Worm (Caenorhabditis elegans) whole organism, young adult: ENCODE data around the gene Y58A7A.5.

ENCODE experiments used
- B0035.1 ChIP-seq: sonication (generic microtip); optimal IDR thresholded peaks from 2 replicates; lab custom pipeline; 2016; ENCODE audit warnings: missing genetic modification characterization, mild to moderate bottlenecking, missing compliant biosample characterization, missing genotype, missing genetic modification reagents
- B0261.1 ChIP-seq: sonication (generic microtip); optimal IDR thresholded peaks from 2 replicates; lab custom pipeline; 2016; ENCODE audit warnings: mild to moderate bottlenecking, missing genetic modification characterization, moderate library complexity, missing compliant biosample characterization
- C06A6.2 ChIP-seq: fragments of 200-800 bp; sonication (Bioruptor generic); conservative IDR thresholded peaks from 2 replicates; pipeline ENCODE4 v1.3.6; 2022; ENCODE audit warnings: missing genetic modification characterization, missing compliant biosample characterization
- F33H1.4 ChIP-seq: fragments of 200-800 bp; sonication (Bioruptor generic); IDR thresholded peaks from 2 replicates; pipeline ENCODE4 v1.3.6; 2022; ENCODE audit warnings: missing genetic modification reagents, missing genetic modification characterization, missing compliant biosample characterization
- F39B2.1 ChIP-seq: fragments of 200-800 bp; sonication (Bioruptor generic); IDR thresholded peaks from 2 replicates; pipeline ENCODE4 v1.3.6; 2022; ENCODE audit warnings: missing genetic modification reagents, missing genetic modification characterization, missing compliant biosample characterization
- F57C9.4 ChIP-seq: sonication (generic microtip); optimal IDR thresholded peaks from 2 replicates; lab custom pipeline; 2017; ENCODE audit warnings: mild to moderate bottlenecking, missing genetic modification characterization, missing compliant biosample characterization
- K12H6.12 ChIP-seq: fragments of 200-800 bp; sonication (Bioruptor generic); optimal IDR thresholded peaks from 2 replicates; lab custom pipeline; 2018; ENCODE audit warnings: mild to moderate bottlenecking, missing genetic modification characterization, missing compliant biosample characterization
- T26A5.8 ChIP-seq: sonication (generic microtip); optimal IDR thresholded peaks from 2 replicates; lab custom pipeline; 2016; ENCODE audit warnings: missing genetic modification characterization, missing compliant biosample characterization
- Y53F4B.3 ChIP-seq: fragments of 200-800 bp; sonication (Bioruptor generic); IDR thresholded peaks from 2 replicates; pipeline ENCODE4 v1.3.6; 2022; ENCODE audit warnings: missing genetic modification reagents, missing genetic modification characterization, missing compliant biosample characterization
- Y56A3A.18 ChIP-seq: fragments of 200-800 bp; sonication (Bioruptor generic); IDR thresholded peaks from 2 replicates; pipeline ENCODE4 v1.3.6; 2022; ENCODE audit warnings: missing genetic modification reagents, missing genetic modification characterization, missing compliant biosample characterization
- ama-1 ChIP-seq, 3 experiments: fragments of 150-350 bp in 1 of 3; sonication (generic microtip) in 2 of 3; optimal IDR thresholded peaks; 2 replicates each; lab custom pipeline; 2014 to 2018; ENCODE audit warnings: missing biosample characterization in 2 of 3, missing genetic modification characterization in 2 of 3, missing genetic modification reagents in 2 of 3
- athp-1 ChIP-seq: sonication (generic microtip); optimal IDR thresholded peaks from 2 replicates; lab custom pipeline; 2017; ENCODE audit warnings: mild to moderate bottlenecking, missing genetic modification characterization, missing compliant biosample characterization
- attf-5 ChIP-seq: fragments of 200-800 bp; sonication (Bioruptor generic); optimal IDR thresholded peaks from 2 replicates; lab custom pipeline; 2018; ENCODE audit warnings: mild to moderate bottlenecking, missing genetic modification characterization, missing compliant biosample characterization
- bed-2 ChIP-seq: fragments of 200-800 bp; sonication (Bioruptor generic); IDR thresholded peaks from 2 replicates; pipeline ENCODE4 v1.3.6; 2022; ENCODE audit warnings: missing genetic modification reagents, missing genetic modification characterization, missing compliant biosample characterization
- cebp-1 ChIP-seq, 2 experiments: fragments of 200-800 bp in 1 of 2; sonication (Bioruptor generic) in 1 of 2; sonication (generic microtip) in 1 of 2; IDR thresholded peaks in 1 of 2; optimal IDR thresholded peaks in 1 of 2; 2 replicates each; pipeline versions ENCODE4 v1.3.6 to Lab custom; 2017 to 2022; ENCODE audit warnings: missing compliant biosample characterization in 2 of 2, missing genetic modification characterization in 2 of 2, mild to moderate bottlenecking in 1 of 2, missing genetic modification reagents in 1 of 2, moderate library complexity in 1 of 2
- cebp-2 ChIP-seq: fragments of 200-800 bp; sonication (Bioruptor generic); IDR thresholded peaks from 2 replicates; pipeline ENCODE4 v1.3.6; 2022; ENCODE audit warnings: missing genetic modification characterization, missing compliant biosample characterization
- ceh-27 ChIP-seq: fragments of 200-800 bp; sonication (Bioruptor generic); optimal IDR thresholded peaks from 2 replicates; lab custom pipeline; 2018; ENCODE audit warnings: mild to moderate bottlenecking, missing genetic modification characterization, moderate library complexity, missing compliant biosample characterization
- efl-1 ChIP-seq: fragments of 150-350 bp; optimal IDR thresholded peaks from 2 replicates; lab custom pipeline; 2014; ENCODE audit warnings: missing biosample characterization, missing genetic modification reagents, missing genetic modification characterization
- egl-18 ChIP-seq: fragments of 200-800 bp; sonication (Bioruptor generic); IDR thresholded peaks from 2 replicates; pipeline ENCODE4 v1.3.6; 2022; ENCODE audit warnings: missing genetic modification reagents, missing genetic modification characterization, missing compliant biosample characterization
- hlh-12 ChIP-seq: sonication (generic microtip); optimal IDR thresholded peaks from 2 replicates; lab custom pipeline; 2016; ENCODE audit warnings: missing genetic modification characterization, missing compliant biosample characterization
- hrde-1 ChIP-seq: sonication (generic microtip); optimal IDR thresholded peaks from 2 replicates; lab custom pipeline; 2016; ENCODE audit warnings: missing genetic modification characterization, mild to moderate bottlenecking, missing compliant biosample characterization, moderate library complexity, missing genotype, missing genetic modification reagents, borderline replicate concordance
- let-526 ChIP-seq: fragments of 200-800 bp; sonication (Bioruptor generic); IDR thresholded peaks from 2 replicates; pipeline ENCODE4 v1.3.6; 2022; ENCODE audit warnings: missing genetic modification reagents, missing genetic modification characterization, missing compliant biosample characterization
- mes-4 ChIP-seq: sonication (generic microtip); optimal IDR thresholded peaks from 2 replicates; lab custom pipeline; 2016; ENCODE audit warnings: missing genotype, missing genetic modification characterization, missing compliant biosample characterization
- nfya-2 ChIP-seq: fragments of 200-800 bp; sonication (Bioruptor generic); IDR thresholded peaks from 2 replicates; pipeline ENCODE4 v1.3.6; 2022; ENCODE audit warnings: missing genetic modification reagents, missing genetic modification characterization, missing compliant biosample characterization
- nhr-27 ChIP-seq: fragments of 200-800 bp; sonication (Bioruptor generic); optimal IDR thresholded peaks from 2 replicates; lab custom pipeline; 2018; ENCODE audit warnings: mild to moderate bottlenecking, missing genetic modification characterization, moderate library complexity, missing compliant biosample characterization
- nhr-80 ChIP-seq: sonication (generic microtip); optimal IDR thresholded peaks from 2 replicates; lab custom pipeline; 2016; ENCODE audit warnings: missing genetic modification characterization, missing compliant biosample characterization
- repo-1 ChIP-seq: sonication (generic microtip); optimal IDR thresholded peaks from 2 replicates; lab custom pipeline; 2017; ENCODE audit warnings: mild to moderate bottlenecking, missing genetic modification characterization, missing compliant biosample characterization
- sdz-38 ChIP-seq: sonication (generic microtip); optimal IDR thresholded peaks from 2 replicates; lab custom pipeline; 2016; ENCODE audit warnings: missing genotype, missing genetic modification characterization, missing compliant biosample characterization
- snpc-1.1 ChIP-seq: sonication (generic microtip); optimal IDR thresholded peaks from 2 replicates; lab custom pipeline; 2017; ENCODE audit warnings: missing genetic modification characterization, mild to moderate bottlenecking, missing compliant biosample characterization, antibody characterized with exemption, moderate library complexity, missing genotype, missing genetic modification reagents; ENCODE audit not compliant: insufficient read depth
- snpc-3.4 ChIP-seq: sonication (generic microtip); optimal IDR thresholded peaks from 2 replicates; lab custom pipeline; 2017; ENCODE audit warnings: missing genetic modification characterization, mild to moderate bottlenecking, missing compliant biosample characterization, antibody characterized with exemption, moderate library complexity, missing genotype, missing genetic modification reagents
- sptf-2 ChIP-seq: fragments of 200-800 bp; sonication (Bioruptor generic); optimal IDR thresholded peaks from 2 replicates; lab custom pipeline; 2018; ENCODE audit warnings: mild to moderate bottlenecking, missing genetic modification characterization, missing compliant biosample characterization
- tlf-1 ChIP-seq: fragments of 200-800 bp; sonication (Bioruptor generic); optimal IDR thresholded peaks from 2 replicates; lab custom pipeline; 2018; ENCODE audit warnings: mild to moderate bottlenecking, missing genetic modification characterization, missing compliant biosample characterization
- unc-62 ChIP-seq: fragments of 150-350 bp; optimal IDR thresholded peaks from 2 replicates; lab custom pipeline; 2014; ENCODE audit warnings: missing biosample characterization, missing genetic modification reagents, missing genetic modification characterization
- zfh-2 ChIP-seq: fragments of 200-800 bp; sonication (Bioruptor generic); conservative IDR thresholded peaks from 2 replicates; pipeline ENCODE4 v1.3.6; 2022; ENCODE audit warnings: missing genetic modification reagents, missing genetic modification characterization, missing compliant biosample characterization
- zim-3 ChIP-seq: sonication (generic microtip); optimal IDR thresholded peaks from 2 replicates; lab custom pipeline; 2017; ENCODE audit warnings: mild to moderate bottlenecking, missing genetic modification characterization, moderate library complexity, missing compliant biosample characterization
- ztf-18 ChIP-seq: sonication (generic microtip); optimal IDR thresholded peaks from 2 replicates; lab custom pipeline; 2016; ENCODE audit warnings: missing genotype, mild to moderate bottlenecking, missing genetic modification characterization, missing compliant biosample characterization
- ztf-22 ChIP-seq: fragments of 200-800 bp; sonication (Bioruptor generic); optimal IDR thresholded peaks from 2 replicates; lab custom pipeline; 2018; ENCODE audit warnings: mild to moderate bottlenecking, missing genetic modification characterization, moderate library complexity, missing compliant biosample characterization
- ztf-28 ChIP-seq: fragments of 200-800 bp; sonication (Bioruptor generic); IDR thresholded peaks from 2 replicates; pipeline ENCODE4 v1.3.6; 2022; ENCODE audit warnings: missing genetic modification reagents, missing genetic modification characterization, missing compliant biosample characterization
- ztf-3 ChIP-seq: fragments of 200-800 bp; sonication (Bioruptor generic); optimal IDR thresholded peaks from 2 replicates; lab custom pipeline; 2018; ENCODE audit warnings: mild to moderate bottlenecking, missing genetic modification characterization, missing compliant biosample characterization

Y58A7A.5 gene

DNA sequence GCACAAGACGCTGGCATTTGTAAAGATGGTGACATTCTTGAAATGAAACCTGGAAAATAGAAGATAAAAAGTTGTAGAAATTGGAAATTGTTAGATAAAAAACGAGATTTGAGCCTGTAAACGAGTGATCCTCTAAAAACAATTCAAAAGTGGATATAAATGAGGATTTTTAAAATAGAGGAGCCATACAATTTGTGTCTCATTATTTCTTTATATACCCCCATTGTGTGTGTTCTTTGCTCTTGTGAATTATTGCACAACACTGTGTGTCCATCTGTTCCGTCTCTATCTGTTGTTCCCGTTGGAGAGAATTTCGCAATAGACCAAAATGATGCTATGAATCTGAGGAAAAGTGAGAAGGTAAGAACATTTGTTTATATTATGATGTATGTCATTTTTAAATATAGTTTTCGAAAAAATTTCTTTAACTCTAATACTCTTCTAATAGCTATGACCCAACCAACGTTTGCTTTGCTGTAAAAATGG, at the start of gene Y58A7A.5:
TSS of gene Y58A7A.5 (minus strand) at position 51 of the 486 bp plus-strand sequence.
- peak; percentile 9 for TF ChIP-seq nhr-80 (tag; lab: Kevin White, UChicago)
- no peak for TF ChIP-seq snpc-3.4 (tag; lab: Kevin White, UChicago)
- peak; percentile 16 for TF ChIP-seq attf-5 (GFP tag; lab: Kevin White, UChicago)
- no peak for TF ChIP-seq F39B2.1 (GFP tag; lab: Robert Waterston, UW)
- no peak for TF ChIP-seq ztf-22
- no peak for TF ChIP-seq unc-62
- TF ChIP-seq hlh-12 (tag; lab: Kevin White, UChicago): no peak
- TF ChIP-seq T26A5.8: no peak
- peak; percentile 94 for TF ChIP-seq cebp-1 (GFP tag; IDR thresholded peaks at IDR 0.05; lab: Robert Waterston, UW)
- peak; percentile 99 for TF ChIP-seq cebp-1 (tag; optimal IDR thresholded peaks at IDR 0.05; lab: Kevin White, UChicago)

DNA sequence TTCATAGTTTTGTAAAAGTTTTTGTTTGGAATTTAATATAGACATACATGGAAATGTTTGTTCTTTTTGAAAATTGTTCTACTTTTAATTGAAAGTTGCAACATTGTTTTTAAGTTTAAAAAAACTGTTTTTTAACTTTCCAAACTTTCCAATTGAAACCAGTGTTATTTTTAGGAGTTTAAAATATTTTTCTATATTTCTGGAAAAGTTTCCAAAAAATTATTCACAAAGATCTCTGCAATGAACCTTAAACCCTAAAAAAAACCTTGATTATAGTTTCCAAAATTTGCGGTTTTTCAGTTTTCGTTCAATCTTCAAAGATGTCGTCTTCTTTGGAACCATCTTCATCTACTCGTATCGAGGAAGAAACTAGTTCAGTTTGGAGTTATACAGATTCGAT, 45.7 kb upstream of the Y58A7A.5 start, which contains the start of gene F14F9.4:
TSS of gene F14F9.4 (plus strand) at position 301 of the 400 bp plus-strand sequence.
- TF ChIP-seq ceh-27 (GFP tag; lab: Kevin White, UChicago): no peak
- TF ChIP-seq Y56A3A.18 (GFP tag; lab: Robert Waterston, UW): no peak
- TF ChIP-seq mes-4 (tag; lab: Kevin White, UChicago): no peak
- TF ChIP-seq K12H6.12 (tag; lab: Kevin White, UChicago): no peak
- TF ChIP-seq ztf-18 (tag; lab: Kevin White, UChicago): no peak
- no peak for TF ChIP-seq nhr-27 (tag; lab: Kevin White, UChicago)
- TF ChIP-seq nfya-2 (GFP tag; lab: Robert Waterston, UW): no peak
- no peak for TF ChIP-seq zim-3 (tag; lab: Kevin White, UChicago)
- no peak for TF ChIP-seq Y53F4B.3 (GFP tag; lab: Robert Waterston, UW)
- TF ChIP-seq tlf-1 (GFP tag; lab: Kevin White, UChicago): no peak
- no peak for TF ChIP-seq cebp-2
- TF ChIP-seq T26A5.8: no peak
- TF ChIP-seq let-526 (GFP tag; lab: Robert Waterston, UW): no peak
- TF ChIP-seq B0261.1 (tag; lab: Kevin White, UChicago): no peak
- no peak for TF ChIP-seq snpc-1.1 (tag; lab: Kevin White, UChicago)
- TF ChIP-seq athp-1 (tag; lab: Kevin White, UChicago): no peak
- TF ChIP-seq zfh-2: no peak

DNA sequence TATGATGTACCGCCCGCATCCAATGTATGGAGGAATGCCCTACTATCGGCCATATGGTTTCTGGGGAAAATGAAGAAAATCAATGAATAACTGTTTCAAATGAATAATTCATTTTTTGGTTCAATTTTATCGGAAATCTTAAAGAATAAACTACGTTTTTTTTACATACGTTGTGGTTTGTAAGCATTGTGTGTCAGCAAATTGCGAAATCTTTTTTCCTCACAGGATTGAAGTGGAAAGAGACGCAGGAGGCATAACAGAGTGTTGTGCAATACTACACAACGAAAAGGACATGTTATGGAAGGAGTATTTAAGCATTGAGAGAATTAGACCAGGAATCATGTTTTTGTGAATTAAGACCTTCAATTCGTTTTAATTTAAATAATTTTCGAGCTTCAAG, 44.6 kb upstream of the Y58A7A.5 start:
- peak; percentile 44 for TF ChIP-seq attf-5 (GFP tag; lab: Kevin White, UChicago)
- TF ChIP-seq cebp-1 (GFP tag; IDR thresholded peaks at IDR 0.05; lab: Robert Waterston, UW): peak; percentile 97
- peak; percentile 99 for TF ChIP-seq cebp-1 (tag; optimal IDR thresholded peaks at IDR 0.05; lab: Kevin White, UChicago)
- TF ChIP-seq ztf-3: no peak

DNA sequence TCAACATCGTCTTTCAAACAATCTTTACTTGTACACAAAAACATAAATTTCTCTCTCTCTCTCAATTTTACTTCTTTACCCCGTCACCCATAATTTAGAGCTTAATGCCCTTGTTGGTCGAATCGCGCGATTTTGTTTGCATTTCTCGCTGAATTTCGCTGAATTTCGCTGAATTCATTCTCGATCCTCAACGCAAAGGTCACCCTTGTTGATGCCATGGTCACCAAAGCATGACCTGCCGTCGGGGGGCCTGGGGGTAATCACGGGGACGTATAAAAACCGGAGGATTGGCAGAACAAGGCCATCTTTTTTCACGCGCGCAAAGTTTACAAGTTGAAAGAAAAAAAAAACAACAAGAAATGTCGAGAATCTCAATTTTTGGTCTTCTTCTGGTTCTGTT, 43.2 kb upstream of the Y58A7A.5 start, which contains the start of gene F14F9.8:
TSS of gene F14F9.8 (plus strand) at position 301 of the 400 bp plus-strand sequence.
- no peak for TF ChIP-seq hrde-1
- no peak for TF ChIP-seq ama-1 (optimal IDR thresholded peaks at IDR 0.05; lab: Kevin White, UChicago)
- TF ChIP-seq ama-1 (GFP tag; optimal IDR thresholded peaks at IDR 0.05; lab: Kevin White, UChicago): no peak
- no peak for TF ChIP-seq mes-4 (tag; lab: Kevin White, UChicago)
- TF ChIP-seq tlf-1 (GFP tag; lab: Kevin White, UChicago): no peak
- TF ChIP-seq ztf-28: no peak
- no peak for TF ChIP-seq F57C9.4
- TF ChIP-seq C06A6.2 (GFP tag; lab: Robert Waterston, UW): no peak
- no peak for TF ChIP-seq F33H1.4 (GFP tag; lab: Robert Waterston, UW)
- TF ChIP-seq egl-18 (GFP tag; lab: Robert Waterston, UW): no peak
- no peak for TF ChIP-seq bed-2 (GFP tag; lab: Robert Waterston, UW)
- TF ChIP-seq repo-1: no peak
- TF ChIP-seq sptf-2 (GFP tag; lab: Kevin White, UChicago): no peak
- no peak for TF ChIP-seq K12H6.12 (tag; lab: Kevin White, UChicago)
- no peak for TF ChIP-seq sdz-38
- TF ChIP-seq efl-1: no peak
- TF ChIP-seq B0035.1 (tag; lab: Kevin White, UChicago): no peak
- no peak for TF ChIP-seq zim-3 (tag; lab: Kevin White, UChicago)
- TF ChIP-seq cebp-2: no peak
